Worm (Caenorhabditis elegans): ENCODE results near the gene oac-37.

ce11 chrIV:14191919-14192318 is 46.2 kb downstream of the oac-37 start, which contains the start of gene K01G12.22:
- TF ChIP-seq spr-3 (GFP tag; optimal IDR thresholded peaks at IDR 0.05) = no peak
- TF ChIP-seq spr-1 (tag; optimal IDR thresholded peaks at IDR 0.05) = no peak
- no peak for TF ChIP-seq lin-15B (tag; optimal IDR thresholded peaks at IDR 0.05)
- TF ChIP-seq unc-39 (tag; optimal IDR thresholded peaks at IDR 0.05) = no peak
- no peak for TF ChIP-seq zag-1 (tag; optimal IDR thresholded peaks at IDR 0.05)
- TF ChIP-seq mxl-2 (GFP tag; conservative IDR thresholded peaks at IDR 0.05) = no peak
- TF ChIP-seq ama-1 (optimal IDR thresholded peaks at IDR 0.05) = no peak
- TF ChIP-seq madf-9 (GFP tag; conservative IDR thresholded peaks at IDR 0.05) = no peak
- no peak for TF ChIP-seq nhr-48 (tag; optimal IDR thresholded peaks at IDR 0.05)
- no peak for TF ChIP-seq hlh-30 (tag; optimal IDR thresholded peaks at IDR 0.05; ENCODE audit: insufficient read depth)

Data from whole organism, L4 larva.